Fruit fly (Drosophila melanogaster) whole organism, embryonic: ENCODE measurements around the gene CG5096.
A peak's percentile ranks its signal among the peaks of the same experiment; 100 is the strongest.

Experiments used
- Asciz ChIP-seq: fragments of 200-800 bp; sonication (Bioruptor generic); optimal IDR thresholded peaks from 2 replicates; lab custom pipeline; 2017; ENCODE audit warnings: missing biosample characterization, mild to moderate bottlenecking, missing genetic modification characterization, missing genetic modification reagents
- B-H2 ChIP-seq: fragments of 200-800 bp; sonication (Bioruptor generic); optimal IDR thresholded peaks from 2 replicates; lab custom pipeline; 2018; ENCODE audit warnings: missing biosample characterization, mild to moderate bottlenecking, missing genetic modification characterization
- Blimp-1 ChIP-seq: fragments of 200-800 bp; sonication (Bioruptor generic); optimal IDR thresholded peaks from 3 replicates; lab custom pipeline; 2018; ENCODE audit warnings: missing biosample characterization, missing genetic modification characterization, mild to moderate bottlenecking, moderate library complexity, missing genetic modification reagents
- CG10543 ChIP-seq: fragments of 200-800 bp; sonication (Bioruptor generic); optimal IDR thresholded peaks from 3 replicates; lab custom pipeline; 2017; ENCODE audit warnings: missing biosample characterization, mild to moderate bottlenecking, missing genetic modification characterization, moderate library complexity
- CG11456 ChIP-seq: fragments of 200-800 bp; sonication (Bioruptor generic); IDR thresholded peaks from 3 replicates; pipeline ENCODE4 v1.3.6; 2022; ENCODE audit warnings: missing biosample characterization, missing genetic modification characterization
- CG11560 ChIP-seq: fragments of 200-800 bp; sonication (Bioruptor generic); IDR thresholded peaks from 3 replicates; pipeline ENCODE4 v1.3.6; 2022; ENCODE audit warnings: missing biosample characterization, missing genetic modification characterization
- CG12942 ChIP-seq: fragments of 200-800 bp; sonication (Bioruptor generic); optimal IDR thresholded peaks from 3 replicates; lab custom pipeline; 2016; ENCODE audit warnings: missing biosample characterization, missing genetic modification characterization
- CG13775 ChIP-seq: fragments of 200-800 bp; sonication (Bioruptor generic); optimal IDR thresholded peaks from 3 replicates; lab custom pipeline; 2017; ENCODE audit warnings: missing biosample characterization, mild to moderate bottlenecking, missing genetic modification characterization
- CG1647 ChIP-seq: fragments of 200-800 bp; sonication (Bioruptor generic); optimal IDR thresholded peaks from 3 replicates; lab custom pipeline; 2016; ENCODE audit warnings: missing biosample characterization, missing genetic modification characterization
- CG16779 ChIP-seq: fragments of 200-800 bp; sonication (Bioruptor generic); IDR thresholded peaks from 2 replicates; pipeline ENCODE4 v1.3.6; 2022; ENCODE audit warnings: missing biosample characterization, missing genetic modification characterization
- CG17328 ChIP-seq: fragments of 200-800 bp; sonication (Bioruptor generic); IDR thresholded peaks from 2 replicates; pipeline ENCODE4 v1.3.6; 2022; ENCODE audit warnings: missing biosample characterization, missing genetic modification characterization
- CG17361 ChIP-seq: fragments of 200-800 bp; sonication (Bioruptor generic); IDR thresholded peaks from 3 replicates; pipeline ENCODE4 v1.3.6; 2022; ENCODE audit warnings: missing biosample characterization, missing genetic modification characterization
- CG2712 ChIP-seq: fragments of 200-800 bp; optimal IDR thresholded peaks from 3 replicates; lab custom pipeline; 2019; ENCODE audit warnings: missing biosample characterization, mild to moderate bottlenecking, missing genetic modification characterization, moderate library complexity
- CG32532 ChIP-seq: fragments of 200-800 bp; sonication (Bioruptor generic); IDR thresholded peaks from 2 replicates; pipeline ENCODE4 v1.3.6; 2022; ENCODE audit warnings: missing biosample characterization, missing genetic modification characterization
- CG4424 ChIP-seq: fragments of 200-800 bp; sonication (Bioruptor generic); optimal IDR thresholded peaks from 3 replicates; lab custom pipeline; 2016; ENCODE audit warnings: missing biosample characterization, missing genetic modification characterization
- CG4854 ChIP-seq: fragments of 200-800 bp; sonication (Bioruptor generic); optimal IDR thresholded peaks from 2 replicates; lab custom pipeline; 2016; ENCODE audit warnings: missing biosample characterization, missing genetic modification characterization, inconsistent platforms
- CG8478 ChIP-seq: fragments of >200 bp; optimal IDR thresholded peaks from 2 replicates; lab custom pipeline; 2018
- CG8765 ChIP-seq: fragments of 200-800 bp; sonication (Bioruptor generic); IDR thresholded peaks from 2 replicates; pipeline ENCODE4 v1.3.6; 2022; ENCODE audit warnings: missing biosample characterization, missing genetic modification characterization
- Dad ChIP-seq: fragments of 200-800 bp; sonication (Bioruptor generic); optimal IDR thresholded peaks from 3 replicates; lab custom pipeline; 2016; ENCODE audit warnings: missing biosample characterization, missing genetic modification characterization
- Dp ChIP-seq: fragments of 200-800 bp; sonication (Bioruptor generic); optimal IDR thresholded peaks from 2 replicates; lab custom pipeline; 2018; ENCODE audit warnings: missing biosample characterization, mild to moderate bottlenecking, missing genetic modification characterization, moderate library complexity
- NC2α ChIP-seq: fragments of 200-800 bp; sonication (Bioruptor generic); optimal IDR thresholded peaks from 2 replicates; lab custom pipeline; 2016; ENCODE audit warnings: missing biosample characterization, missing genetic modification characterization
- NfI ChIP-seq: fragments of 200-800 bp; sonication (Bioruptor generic); optimal IDR thresholded peaks from 3 replicates; lab custom pipeline; 2018; ENCODE audit warnings: missing biosample characterization, mild to moderate bottlenecking, missing genetic modification characterization, moderate library complexity
- Sin3A ChIP-seq: fragments of >200 bp; optimal IDR thresholded peaks from 2 replicates; lab custom pipeline; 2018
- Sox100B ChIP-seq: fragments of 200-800 bp; sonication (Bioruptor generic); optimal IDR thresholded peaks from 3 replicates; lab custom pipeline; 2018; ENCODE audit warnings: missing biosample characterization, mild to moderate bottlenecking, missing genetic modification characterization
- Sry-β ChIP-seq: fragments of 200-800 bp; sonication (Bioruptor generic); optimal IDR thresholded peaks from 2 replicates; lab custom pipeline; 2018; ENCODE audit warnings: missing biosample characterization, mild to moderate bottlenecking, missing genetic modification characterization, moderate library complexity
- Tbp ChIP-seq: fragments of >200 bp; optimal IDR thresholded peaks from 2 replicates; lab custom pipeline; 2018; ENCODE audit warnings: missing biosample characterization, missing genetic modification characterization
- abd-A ChIP-seq: fragments of 200-800 bp; sonication (Bioruptor generic); optimal IDR thresholded peaks from 3 replicates; lab custom pipeline; 2019; ENCODE audit warnings: missing biosample characterization, mild to moderate bottlenecking, missing genetic modification characterization, moderate library complexity
- bsh ChIP-seq, 2 experiments: fragments of 200-800 bp; sonication (Bioruptor generic); optimal IDR thresholded peaks; 2 replicates each; lab custom pipeline; 2017 to 2018; ENCODE audit warnings: mild to moderate bottlenecking in 2 of 2, missing biosample characterization in 2 of 2, missing genetic modification characterization in 2 of 2, moderate library complexity in 1 of 2
- cato ChIP-seq: fragments of 200-800 bp; sonication (Bioruptor generic); optimal IDR thresholded peaks from 2 replicates; lab custom pipeline; 2016; ENCODE audit warnings: missing biosample characterization, missing genetic modification characterization, borderline replicate concordance
- caup ChIP-seq: fragments of 200-800 bp; sonication (Bioruptor generic); optimal IDR thresholded peaks from 3 replicates; lab custom pipeline; 2017; ENCODE audit warnings: missing biosample characterization, mild to moderate bottlenecking, missing genetic modification characterization, moderate library complexity; ENCODE audit not compliant: severe bottlenecking
- chn ChIP-seq: fragments of 200-800 bp; sonication (Bioruptor generic); optimal IDR thresholded peaks from 2 replicates; lab custom pipeline; 2016; ENCODE audit warnings: missing biosample characterization, missing genetic modification characterization
- dmrt99B ChIP-seq: fragments of 200-800 bp; sonication (Bioruptor generic); optimal IDR thresholded peaks from 2 replicates; lab custom pipeline; 2018; ENCODE audit warnings: missing biosample characterization, mild to moderate bottlenecking, missing genetic modification characterization, moderate library complexity
- fd64A ChIP-seq: fragments of 200-800 bp; sonication (Bioruptor generic); optimal IDR thresholded peaks from 3 replicates; lab custom pipeline; 2018; ENCODE audit warnings: missing biosample characterization, mild to moderate bottlenecking, missing genetic modification characterization
- fd96Cb ChIP-seq: fragments of 200-800 bp; sonication (Bioruptor generic); optimal IDR thresholded peaks from 2 replicates; lab custom pipeline; 2018; ENCODE audit warnings: missing biosample characterization, mild to moderate bottlenecking, missing genetic modification characterization, moderate library complexity
- ftz-f1 ChIP-seq: fragments of 200-800 bp; sonication (Bioruptor generic); optimal IDR thresholded peaks from 2 replicates; lab custom pipeline; 2016; ENCODE audit warnings: missing biosample characterization, missing genetic modification characterization
- grau ChIP-seq: fragments of 200-800 bp; optimal IDR thresholded peaks from 3 replicates; lab custom pipeline; 2019; ENCODE audit warnings: missing biosample characterization, mild to moderate bottlenecking, missing genetic modification characterization, moderate library complexity
- hkb ChIP-seq, 2 experiments: fragments of 200-800 bp in 1 of 2; fragments of >200 bp in 1 of 2; sonication (Bioruptor generic) in 1 of 2; IDR thresholded peaks in 1 of 2; optimal IDR thresholded peaks in 1 of 2; 2 replicates each; pipeline versions ENCODE4 v1.3.6 to Lab custom; 2017 to 2022; ENCODE audit warnings: missing biosample characterization in 1 of 2, missing genetic modification characterization in 1 of 2
- maf-S ChIP-seq: fragments of 200-800 bp; sonication (Bioruptor generic); optimal IDR thresholded peaks from 2 replicates; lab custom pipeline; 2016; ENCODE audit warnings: missing biosample characterization, missing genetic modification characterization
- odd ChIP-seq: fragments of 200-800 bp; sonication (Bioruptor generic); optimal IDR thresholded peaks from 2 replicates; lab custom pipeline; 2017; ENCODE audit warnings: missing biosample characterization, mild to moderate bottlenecking, missing genetic modification characterization
- pita ChIP-seq: fragments of 200-800 bp; sonication (Bioruptor generic); optimal IDR thresholded peaks from 2 replicates; lab custom pipeline; 2017; ENCODE audit warnings: missing biosample characterization, mild to moderate bottlenecking, missing genetic modification characterization
- ranshi ChIP-seq: fragments of 200-800 bp; sonication (Bioruptor generic); IDR thresholded peaks from 2 replicates; pipeline ENCODE4 v1.3.6; 2022; ENCODE audit warnings: missing biosample characterization, missing genetic modification characterization
- row ChIP-seq: fragments of 200-800 bp; sonication (Bioruptor generic); IDR thresholded peaks from 3 replicates; pipeline ENCODE4 v1.3.6; 2022; ENCODE audit warnings: missing biosample characterization, missing genetic modification characterization
- salm ChIP-seq: fragments of 200-800 bp; sonication (Bioruptor generic); optimal IDR thresholded peaks from 2 replicates; lab custom pipeline; 2018; ENCODE audit warnings: missing biosample characterization, mild to moderate bottlenecking, missing genetic modification characterization
- seq ChIP-seq: fragments of 200-800 bp; sonication (Bioruptor generic); IDR thresholded peaks from 2 replicates; pipeline ENCODE4 v1.3.6; 2022; ENCODE audit warnings: missing biosample characterization, missing genetic modification characterization
- shn ChIP-seq: fragments of 200-800 bp; sonication (Bioruptor generic); optimal IDR thresholded peaks from 3 replicates; lab custom pipeline; 2016; ENCODE audit warnings: missing biosample characterization, missing genetic modification characterization
- sug ChIP-seq: fragments of 200-800 bp; optimal IDR thresholded peaks from 2 replicates; lab custom pipeline; 2019; ENCODE audit warnings: missing biosample characterization, mild to moderate bottlenecking, missing genetic modification characterization, moderate library complexity
- tup ChIP-seq: fragments of 200-800 bp; sonication (Bioruptor generic); optimal IDR thresholded peaks from 2 replicates; lab custom pipeline; 2016; ENCODE audit warnings: missing biosample characterization, mild to moderate bottlenecking, missing genetic modification characterization, moderate library complexity
- vvl ChIP-seq: fragments of 200-800 bp; sonication (Bioruptor generic); IDR thresholded peaks from 2 replicates; pipeline ENCODE4 v1.3.6; 2022; ENCODE audit warnings: missing biosample characterization, missing genetic modification characterization
- zen2 ChIP-seq: fragments of 200-800 bp; sonication (Bioruptor generic); IDR thresholded peaks from 3 replicates; pipeline ENCODE4 v1.3.6; 2022; ENCODE audit warnings: missing biosample characterization, missing genetic modification characterization; ENCODE audit not compliant: partially characterized antibody

The CG5096 gene

DNA sequence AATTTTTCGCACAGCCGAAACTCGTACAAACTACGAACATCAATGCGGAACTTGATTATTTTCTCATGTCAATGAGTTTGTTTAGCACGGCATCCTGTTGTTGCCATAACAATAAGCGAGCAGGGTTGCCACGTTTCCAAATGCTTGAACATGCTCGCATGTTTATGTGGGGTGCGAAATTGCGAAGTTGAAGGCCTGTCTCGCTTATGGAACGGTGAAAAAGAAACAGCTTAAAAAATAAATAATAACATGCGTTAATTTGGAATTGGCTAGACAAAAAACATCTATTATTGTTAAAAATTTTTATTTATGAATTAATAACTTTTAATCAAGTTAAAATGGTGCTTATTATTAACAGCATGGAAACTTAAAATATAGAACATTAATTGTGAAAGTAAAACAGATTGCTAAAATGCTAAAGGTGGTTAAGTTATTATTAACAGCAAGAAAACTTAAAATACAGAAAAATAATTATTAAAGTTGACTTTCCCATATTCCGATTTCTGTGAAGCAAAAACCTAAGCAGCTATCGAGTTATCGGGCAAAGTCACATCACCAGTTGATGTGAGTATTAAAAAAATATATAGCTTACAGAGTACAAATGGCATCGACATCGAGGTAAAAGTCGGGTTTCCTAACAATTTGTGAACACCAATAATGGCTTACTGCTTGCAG, 48.9 kb downstream of the CG5096 start, which contains the start of the genes Bug22 and TfIIB (continued):
- TF ChIP-seq fd64A (GFP tag; lab: Kevin White, UChicago) (no peak), fd96Cb (tag; lab: Kevin White, UChicago) (peak; percentile 29), NfI (GFP tag; lab: Kevin White, UChicago) (peak; percentile 82), shn (GFP tag; lab: Kevin White, UChicago) (peak; percentile 71), ranshi (0 out of 2 replicates have a peak, but pooled peaks have one; percentile 64), CG11560 (tag; lab: Robert Waterston, UW) (no peak), CG32532 (peak; percentile 74), Dp (GFP tag; lab: Kevin White, UChicago) (peak; percentile 6), CG16779 (GFP tag; lab: Robert Waterston, UW) (0 out of 2 replicates have a peak, but pooled peaks have one; percentile 12), bsh (GFP tag; optimal IDR thresholded peaks at IDR 0.05; lab: Kevin White, UChicago) (peak in 1 of 2 experiments; percentile 56), vvl (GFP tag; lab: Robert Waterston, UW) (peak; percentile 84), salm (peak; percentile 17), maf-S (GFP tag; lab: Kevin White, UChicago) (peak; percentile 62), cato (peak; percentile 33), sug (tag; lab: Kevin White, UChicago) (peak; percentile 75), Asciz (GFP tag; lab: Kevin White, UChicago) (peak; percentile 37), pita (GFP tag; lab: Kevin White, UChicago) (no peak), CG13775 (GFP tag; lab: Kevin White, UChicago) (peak; percentile 77), Blimp-1 (GFP tag; lab: Kevin White, UChicago) (no peak), dmrt99B (tag; lab: Kevin White, UChicago) (no peak), CG8478 (lab: Kevin White, UChicago) (no peak), CG11456 (GFP tag; lab: Robert Waterston, UW) (peak; percentile 90), seq (GFP tag; lab: Robert Waterston, UW) (no peak), CG2712 (tag; lab: Kevin White, UChicago) (peak; percentile 77), hkb (optimal IDR thresholded peaks at IDR 0.05; lab: Kevin White, UChicago) (no peak), hkb (GFP tag; IDR thresholded peaks at IDR 0.05; lab: Robert Waterston, UW) (peak; percentile 75), chn (GFP tag; lab: Kevin White, UChicago) (peak; percentile 81), CG4854 (GFP tag; lab: Kevin White, UChicago) (peak; percentile 51), CG17361 (GFP tag; lab: Robert Waterston, UW) (peak; percentile 83; the same call in 2 of the 3 replicates), CG4424 (peak; percentile 75), CG12942 (GFP tag; lab: Kevin White, UChicago) (peak; percentile 71), Sox100B (GFP tag; lab: Kevin White, UChicago) (peak; percentile 39), B-H2 (GFP tag; lab: Kevin White, UChicago) (peak; percentile 76), CG10543 (GFP tag; lab: Kevin White, UChicago) (peak; percentile 80), odd (peak; percentile 15), zen2 (GFP tag; lab: Robert Waterston, UW) (no peak), abd-A (tag; lab: Kevin White, UChicago) (no peak), tup (peak; percentile 61), CG8765 (GFP tag; lab: Robert Waterston, UW) (no peak), CG1647 (GFP tag; lab: Kevin White, UChicago) (peak; percentile 47), Sry-β (GFP tag; lab: Kevin White, UChicago) (peak; percentile 8), Sin3A (lab: Kevin White, UChicago) (peak; percentile 9), Dad (peak; percentile 39), grau (tag; lab: Kevin White, UChicago) (peak; percentile 73), ftz-f1 (GFP tag; lab: Kevin White, UChicago) (peak; percentile 58), Tbp (GFP tag; lab: Kevin White, UChicago) (no peak), caup (no peak), row (GFP tag; lab: Robert Waterston, UW) (peak; percentile 91), CG17328 (GFP tag; lab: Robert Waterston, UW) (peak; percentile 71; the same call in 1 of the 2 replicates), NC2α (GFP tag; lab: Kevin White, UChicago) (no peak)
